Fruit fly (Drosophila melanogaster): Measurements from ENCODE around the gene Lcp65Af.
A peak's percentile ranks its signal among the peaks of the same experiment; 100 is the strongest.

The Lcp65Af gene

dm6 chr3L:6184884-6185438, 48.4 kb upstream of the Lcp65Af start, which contains the start of the genes D19B and CG43293 (continued):
- TF ChIP-seq hbn (GFP tag; IDR thresholded peaks at IDR 0.05; ENCODE audit: partially characterized antibody) (peak; percentile 45; the same call in 1 of the 2 replicates), CG2875 (GFP tag; optimal IDR thresholded peaks at IDR 0.05) (peak; percentile 72), CG2116 (GFP tag; optimal IDR thresholded peaks at IDR 0.05) (peak; percentile 64), nerfin-2 (GFP tag; IDR thresholded peaks at IDR 0.05; ENCODE audit: partially characterized antibody) (peak; percentile 77), CG7928 (GFP tag; optimal IDR thresholded peaks at IDR 0.05) (peak; percentile 61), usp (GFP tag; optimal IDR thresholded peaks at IDR 0.05) (no peak), nerfin-1 (tag; optimal IDR thresholded peaks at IDR 0.05) (peak; percentile 58), CG10462 (GFP tag; optimal IDR thresholded peaks at IDR 0.05) (peak; percentile 82), HLH4C (GFP tag; IDR thresholded peaks at IDR 0.05; ENCODE audit: partially characterized antibody) (peak; percentile 43; the same call in 1 of the 3 replicates), CHES-1-like (GFP tag; optimal IDR thresholded peaks at IDR 0.05) (peak; percentile 92), scrt (GFP tag; optimal IDR thresholded peaks at IDR 0.05) (peak; percentile 73), CG34376 (GFP tag; optimal IDR thresholded peaks at IDR 0.05) (peak; percentile 69), Hey (tag; optimal IDR thresholded peaks at IDR 0.05) (peak; percentile 23), Mad (GFP tag; optimal IDR thresholded peaks at IDR 0.05) (peak; percentile 87), chif (GFP tag; optimal IDR thresholded peaks at IDR 0.05) (peak; percentile 80 to 87), seq (GFP tag; IDR thresholded peaks at IDR 0.05) (peak; percentile 78), psq (GFP tag; optimal IDR thresholded peaks at IDR 0.05) (peak; percentile 81), CG4730 (GFP tag; IDR thresholded peaks at IDR 0.05) (peak; percentile 86), Pdp1 (GFP tag; optimal IDR thresholded peaks at IDR 0.05) (peak; percentile 82 to 87), kay (GFP tag; optimal IDR thresholded peaks at IDR 0.05) (peak; percentile 85), CG15601 (tag; optimal IDR thresholded peaks at IDR 0.05) (peak; percentile 73), Ssrp (tag; optimal IDR thresholded peaks at IDR 0.05) (peak; percentile 81), run (tag; optimal IDR thresholded peaks at IDR 0.05) (no peak), CG6689 (GFP tag; IDR thresholded peaks at IDR 0.05) (peak; percentile 84), Chrac-16 (GFP tag; optimal IDR thresholded peaks at IDR 0.05) (peak; percentile 91), CG12155 (GFP tag; optimal IDR thresholded peaks at IDR 0.05) (peak; percentile 100), Hsf (GFP tag; optimal IDR thresholded peaks at IDR 0.05) (peak; percentile 86), E2f1 (GFP tag; IDR thresholded peaks at IDR 0.05) (peak; percentile 91), CG17612 (GFP tag; IDR thresholded peaks at IDR 0.05) (peak; percentile 66), Fer1 (GFP tag; optimal IDR thresholded peaks at IDR 0.05) (peak; percentile 87), CG5245 (GFP tag; optimal IDR thresholded peaks at IDR 0.05) (peak; percentile 84), CG11723 (GFP tag; optimal IDR thresholded peaks at IDR 0.05) (peak; percentile 82), ems (GFP tag; optimal IDR thresholded peaks at IDR 0.05) (peak; percentile 89), HLH3B (GFP tag; IDR thresholded peaks at IDR 0.05) (peak; percentile 91), CG42726 (GFP tag; IDR thresholded peaks at IDR 0.05; ENCODE audit: partially characterized antibody) (no peak), bigmax (GFP tag; optimal IDR thresholded peaks at IDR 0.05) (peak; percentile 11), sens-2 (GFP tag; IDR thresholded peaks at IDR 0.05) (peak; percentile 64), CG9932 (GFP tag; IDR thresholded peaks at IDR 0.05) (peak; percentile 95), otp (GFP tag; IDR thresholded peaks at IDR 0.05) (peak; percentile 90), CoRest (tag; optimal IDR thresholded peaks at IDR 0.05) (peak; percentile 83), CG7271 (tag; optimal IDR thresholded peaks at IDR 0.05) (no peak), wor (GFP tag; IDR thresholded peaks at IDR 0.05) (peak; percentile 79), BEAF-32 (GFP tag; optimal IDR thresholded peaks at IDR 0.05) (peak; percentile 43), maf-S (GFP tag; optimal IDR thresholded peaks at IDR 0.05) (peak; percentile 78), Neu2 (GFP tag; optimal IDR thresholded peaks at IDR 0.05; ENCODE audit: borderline replicate concordance) (peak; percentile 26), CG5180 (GFP tag; optimal IDR thresholded peaks at IDR 0.05) (no peak), CG14441 (GFP tag; IDR thresholded peaks at IDR 0.05) (peak; percentile 93), Eip74EF (GFP tag; optimal IDR thresholded peaks at IDR 0.05) (no peak), Meics (GFP tag; optimal IDR thresholded peaks at IDR 0.05) (peak; percentile 90)

Measured in whole organism, embryonic.